Worm (Caenorhabditis elegans) whole organism, young adult: ENCODE measurements around the gene B0507.6.
"Not testable (repeated sequence)": the region's sequence is repeated elsewhere in the genome, so short reads cannot be mapped to it uniquely, and the experiment has no call there.

ENCODE experiments used
- B0035.1 ChIP-seq: sonication (generic microtip); optimal IDR thresholded peaks from 2 replicates; lab custom pipeline; 2016; ENCODE audit warnings: missing genetic modification characterization, mild to moderate bottlenecking, missing compliant biosample characterization, missing genotype, missing genetic modification reagents
- C06A6.2 ChIP-seq: fragments of 200-800 bp; sonication (Bioruptor generic); conservative IDR thresholded peaks from 2 replicates; pipeline ENCODE4 v1.3.6; 2022; ENCODE audit warnings: missing genetic modification characterization, missing compliant biosample characterization
- C17E4.6 ChIP-seq: fragments of 200-800 bp; sonication (Bioruptor generic); IDR thresholded peaks from 2 replicates; pipeline ENCODE4 v1.3.6; 2022; ENCODE audit warnings: missing genetic modification reagents, missing genetic modification characterization, missing compliant biosample characterization
- D2030.7 ChIP-seq: fragments of 200-800 bp; sonication (Bioruptor generic); IDR thresholded peaks from 2 replicates; pipeline ENCODE4 v1.3.6; 2022; ENCODE audit warnings: missing genetic modification reagents, missing genetic modification characterization, missing compliant biosample characterization
- F22D6.2 ChIP-seq: sonication (generic microtip); optimal IDR thresholded peaks from 2 replicates; lab custom pipeline; 2016; ENCODE audit warnings: mild to moderate bottlenecking, missing genetic modification characterization, missing compliant biosample characterization
- F37B4.10 ChIP-seq: fragments of 200-800 bp; sonication (Bioruptor generic); IDR thresholded peaks from 2 replicates; pipeline ENCODE4 v1.3.6; 2022; ENCODE audit warnings: missing genetic modification characterization, missing compliant biosample characterization
- F39B2.1 ChIP-seq: fragments of 200-800 bp; sonication (Bioruptor generic); IDR thresholded peaks from 2 replicates; pipeline ENCODE4 v1.3.6; 2022; ENCODE audit warnings: missing genetic modification reagents, missing genetic modification characterization, missing compliant biosample characterization
- F49E8.2 ChIP-seq: sonication (generic microtip); optimal IDR thresholded peaks from 3 replicates; lab custom pipeline; 2017; ENCODE audit warnings: missing genetic modification characterization, mild to moderate bottlenecking, missing compliant biosample characterization, antibody characterized with exemption, moderate library complexity; ENCODE audit not compliant: insufficient read depth
- F57C9.4 ChIP-seq: sonication (generic microtip); optimal IDR thresholded peaks from 2 replicates; lab custom pipeline; 2017; ENCODE audit warnings: mild to moderate bottlenecking, missing genetic modification characterization, missing compliant biosample characterization
- Y53G8AR.9 ChIP-seq: fragments of 200-800 bp; sonication (Bioruptor generic); conservative IDR thresholded peaks from 2 replicates; pipeline ENCODE4 v1.3.6; 2022; ENCODE audit warnings: missing genetic modification reagents, missing genetic modification characterization, missing compliant biosample characterization
- Y67H2A.10 ChIP-seq: fragments of 200-800 bp; sonication (Bioruptor generic); conservative IDR thresholded peaks from 2 replicates; pipeline ENCODE4 v1.3.6; 2022; ENCODE audit warnings: missing genetic modification reagents, missing genetic modification characterization, missing compliant biosample characterization
- Y79H2A.3 ChIP-seq: fragments of 200-800 bp; sonication (Bioruptor generic); conservative IDR thresholded peaks from 2 replicates; pipeline ENCODE4 v1.3.6; 2022; ENCODE audit warnings: missing genetic modification reagents, missing genetic modification characterization, missing compliant biosample characterization
- aptf-3 ChIP-seq: fragments of 200-800 bp; sonication (Bioruptor generic); IDR thresholded peaks from 2 replicates; pipeline ENCODE4 v1.3.6; 2022; ENCODE audit warnings: missing genetic modification characterization, missing compliant biosample characterization
- attf-6 ChIP-seq: fragments of 200-800 bp; sonication (Bioruptor generic); IDR thresholded peaks from 2 replicates; pipeline ENCODE4 v1.3.6; 2022; ENCODE audit warnings: missing genetic modification reagents, missing genetic modification characterization, missing compliant biosample characterization
- cebp-1 ChIP-seq, 2 experiments: fragments of 200-800 bp in 1 of 2; sonication (Bioruptor generic) in 1 of 2; sonication (generic microtip) in 1 of 2; IDR thresholded peaks in 1 of 2; optimal IDR thresholded peaks in 1 of 2; 2 replicates each; pipeline versions ENCODE4 v1.3.6 to Lab custom; 2017 to 2022; ENCODE audit warnings: missing compliant biosample characterization in 2 of 2, missing genetic modification characterization in 2 of 2, mild to moderate bottlenecking in 1 of 2, missing genetic modification reagents in 1 of 2, moderate library complexity in 1 of 2
- ceh-40 ChIP-seq: fragments of 200-800 bp; sonication (Bioruptor generic); IDR thresholded peaks from 2 replicates; pipeline ENCODE4 v1.3.6; 2022; ENCODE audit warnings: missing genetic modification characterization, missing compliant biosample characterization
- chd-7 ChIP-seq: sonication (generic microtip); optimal IDR thresholded peaks from 2 replicates; lab custom pipeline; 2016; ENCODE audit warnings: mild to moderate bottlenecking, missing genetic modification characterization, moderate library complexity, missing compliant biosample characterization
- dpl-1 ChIP-seq: fragments of 150-350 bp; optimal IDR thresholded peaks from 2 replicates; lab custom pipeline; 2014; ENCODE audit warnings: missing biosample characterization, missing genetic modification reagents, missing genetic modification characterization
- egl-18 ChIP-seq: fragments of 200-800 bp; sonication (Bioruptor generic); IDR thresholded peaks from 2 replicates; pipeline ENCODE4 v1.3.6; 2022; ENCODE audit warnings: missing genetic modification reagents, missing genetic modification characterization, missing compliant biosample characterization
- ekl-4 ChIP-seq: fragments of 200-800 bp; sonication (Bioruptor generic); IDR thresholded peaks from 2 replicates; pipeline ENCODE4 v1.3.6; 2022; ENCODE audit warnings: missing genetic modification reagents, missing genetic modification characterization, missing compliant biosample characterization
- ets-4 ChIP-seq: fragments of 200-800 bp; sonication (Bioruptor generic); optimal IDR thresholded peaks from 2 replicates; lab custom pipeline; 2018; ENCODE audit warnings: mild to moderate bottlenecking, missing genetic modification characterization, missing compliant biosample characterization
- fkh-3 ChIP-seq: sonication (generic microtip); optimal IDR thresholded peaks from 2 replicates; lab custom pipeline; 2016; ENCODE audit warnings: mild to moderate bottlenecking, missing genetic modification characterization, missing compliant biosample characterization
- lag-1 ChIP-seq: fragments of 200-800 bp; sonication (Bioruptor generic); IDR thresholded peaks from 2 replicates; pipeline ENCODE4 v1.3.6; 2022; ENCODE audit warnings: missing genetic modification reagents, missing genetic modification characterization, missing compliant biosample characterization
- lin-40 ChIP-seq: sonication (generic microtip); optimal IDR thresholded peaks from 2 replicates; lab custom pipeline; 2016; ENCODE audit warnings: missing genetic modification characterization, mild to moderate bottlenecking, missing compliant biosample characterization, missing genotype, missing genetic modification reagents
- lsl-1 ChIP-seq: fragments of 200-800 bp; sonication (Bioruptor generic); optimal IDR thresholded peaks from 2 replicates; lab custom pipeline; 2018; ENCODE audit warnings: mild to moderate bottlenecking, missing genetic modification characterization, moderate library complexity, missing compliant biosample characterization
- lsy-27 ChIP-seq: sonication (generic microtip); optimal IDR thresholded peaks from 2 replicates; lab custom pipeline; 2017; ENCODE audit warnings: missing genetic modification characterization, mild to moderate bottlenecking, missing compliant biosample characterization, antibody characterized with exemption, missing genotype, borderline replicate concordance; ENCODE audit not compliant: insufficient read depth
- madf-6 ChIP-seq: fragments of 200-800 bp; sonication (Bioruptor generic); IDR thresholded peaks from 2 replicates; pipeline ENCODE4 v1.3.6; 2022; ENCODE audit warnings: missing genetic modification reagents, missing genetic modification characterization, missing compliant biosample characterization
- mes-4 ChIP-seq: sonication (generic microtip); optimal IDR thresholded peaks from 2 replicates; lab custom pipeline; 2016; ENCODE audit warnings: missing genotype, missing genetic modification characterization, missing compliant biosample characterization
- nfya-2 ChIP-seq: fragments of 200-800 bp; sonication (Bioruptor generic); IDR thresholded peaks from 2 replicates; pipeline ENCODE4 v1.3.6; 2022; ENCODE audit warnings: missing genetic modification reagents, missing genetic modification characterization, missing compliant biosample characterization
- pbrm-1 ChIP-seq: fragments of 200-800 bp; sonication (Bioruptor generic); IDR thresholded peaks from 2 replicates; pipeline ENCODE4 v1.3.6; 2022; ENCODE audit warnings: missing genetic modification reagents, missing genetic modification characterization, missing compliant biosample characterization
- rcor-1 ChIP-seq: fragments of 200-800 bp; sonication (Bioruptor generic); IDR thresholded peaks from 2 replicates; pipeline ENCODE4 v1.3.6; 2022; ENCODE audit warnings: missing genetic modification reagents, missing genetic modification characterization, missing compliant biosample characterization
- rec-8 ChIP-seq, 2 experiments: sonication (generic microtip); optimal IDR thresholded peaks; 2 replicates each; lab custom pipeline; 2016; ENCODE audit warnings: mild to moderate bottlenecking in 2 of 2, missing genetic modification characterization in 2 of 2, missing genetic modification reagents in 2 of 2, missing genotype in 2 of 2, missing biosample characterization in 1 of 2, missing compliant biosample characterization in 1 of 2, moderate library complexity in 1 of 2
- snpc-1.1 ChIP-seq: sonication (generic microtip); optimal IDR thresholded peaks from 2 replicates; lab custom pipeline; 2017; ENCODE audit warnings: missing genetic modification characterization, mild to moderate bottlenecking, missing compliant biosample characterization, antibody characterized with exemption, moderate library complexity, missing genotype, missing genetic modification reagents; ENCODE audit not compliant: insufficient read depth
- snpc-1.3 ChIP-seq: sonication (generic microtip); optimal IDR thresholded peaks from 2 replicates; lab custom pipeline; 2017; ENCODE audit warnings: missing genetic modification characterization, mild to moderate bottlenecking, missing compliant biosample characterization, antibody characterized with exemption, moderate library complexity, missing genotype, missing genetic modification reagents; ENCODE audit not compliant: insufficient read depth
- snpc-3.4 ChIP-seq: sonication (generic microtip); optimal IDR thresholded peaks from 2 replicates; lab custom pipeline; 2017; ENCODE audit warnings: missing genetic modification characterization, mild to moderate bottlenecking, missing compliant biosample characterization, antibody characterized with exemption, moderate library complexity, missing genotype, missing genetic modification reagents
- somi-1 ChIP-seq: fragments of 200-800 bp; sonication (Bioruptor generic); optimal IDR thresholded peaks from 2 replicates; lab custom pipeline; 2018; ENCODE audit warnings: mild to moderate bottlenecking, missing genetic modification characterization, missing compliant biosample characterization
- sptf-2 ChIP-seq: fragments of 200-800 bp; sonication (Bioruptor generic); optimal IDR thresholded peaks from 2 replicates; lab custom pipeline; 2018; ENCODE audit warnings: mild to moderate bottlenecking, missing genetic modification characterization, missing compliant biosample characterization
- xnd-1 ChIP-seq: sonication (generic microtip); optimal IDR thresholded peaks from 2 replicates; lab custom pipeline; 2016; ENCODE audit warnings: missing genotype, missing genetic modification reagents, missing genetic modification characterization, missing compliant biosample characterization
- ztf-25 ChIP-seq: fragments of 200-800 bp; sonication (Bioruptor generic); IDR thresholded peaks from 2 replicates; pipeline ENCODE4 v1.3.6; 2022; ENCODE audit warnings: missing genetic modification reagents, missing genetic modification characterization, missing compliant biosample characterization

B0507.6 gene

DNA sequence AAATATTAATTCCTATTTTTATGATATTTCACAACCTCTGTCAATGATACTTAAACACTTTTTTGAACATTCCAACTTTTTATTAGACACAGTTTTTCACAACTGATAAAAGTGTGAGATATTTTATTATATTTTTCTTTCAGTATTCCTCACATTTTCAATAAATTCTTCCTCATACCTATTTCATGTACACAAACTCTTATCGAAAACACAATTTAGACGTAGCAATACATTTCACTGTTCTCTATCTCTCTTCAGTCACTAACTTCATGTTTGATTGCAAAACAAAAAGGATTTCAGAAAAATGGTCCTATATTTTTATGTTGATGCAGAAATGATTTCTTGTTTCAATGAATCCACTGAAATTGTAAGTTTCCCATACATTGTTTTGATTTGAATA lies at the start of gene B0507.6:
Gene B0507.6, plus strand, starts transcription at position 301 of the 400 bp plus-strand sequence.
- TF ChIP-seq nfya-2 (GFP tag; lab: Robert Waterston, UW) (no peak), chd-7 (tag; lab: Kevin White, UChicago) (no peak), mes-4 (tag; lab: Kevin White, UChicago) (no peak), xnd-1 (tag; lab: Kevin White, UChicago) (no peak), ekl-4 (GFP tag; lab: Robert Waterston, UW) (no peak), sptf-2 (no peak), F39B2.1 (GFP tag; lab: Robert Waterston, UW) (no peak), Y79H2A.3 (GFP tag; lab: Robert Waterston, UW) (no peak), C06A6.2 (no peak), Y53G8AR.9 (GFP tag; lab: Robert Waterston, UW) (no peak), F57C9.4 (tag; lab: Kevin White, UChicago) (no peak), somi-1 (no peak), C17E4.6 (GFP tag; lab: Robert Waterston, UW) (no peak), snpc-1.3 (tag; lab: Kevin White, UChicago) (no peak)
- TF ChIP-seq, all 124 proteins: peak for 0

DNA sequence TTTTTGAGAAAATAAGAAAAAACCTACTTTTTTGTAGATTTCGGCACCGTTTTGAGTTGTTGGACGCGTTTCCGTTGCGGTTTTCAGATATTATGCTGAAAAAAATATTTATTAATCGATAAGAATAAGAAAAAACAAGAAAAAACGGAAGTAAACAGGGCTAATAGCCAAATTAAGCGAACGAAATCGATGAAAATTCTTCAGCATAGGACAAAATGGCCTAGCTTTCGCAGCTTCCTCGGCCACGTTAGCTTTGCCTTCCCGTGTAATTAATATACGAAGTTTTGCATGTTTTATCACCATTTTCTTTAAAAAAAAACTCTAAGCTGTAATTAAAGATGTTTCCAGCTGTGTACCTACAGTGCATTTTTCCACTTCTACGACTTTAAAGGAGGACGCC lies 49.7 kb upstream of the B0507.6 start, which contains the start of gene ZC190.10:
Gene ZC190.10, minus strand, starts transcription at position 101 of the 400 bp plus-strand sequence.
- TF ChIP-seq rcor-1 (GFP tag; lab: Robert Waterston, UW); Y67H2A.10; C06A6.2: not testable (repeated sequence)

DNA sequence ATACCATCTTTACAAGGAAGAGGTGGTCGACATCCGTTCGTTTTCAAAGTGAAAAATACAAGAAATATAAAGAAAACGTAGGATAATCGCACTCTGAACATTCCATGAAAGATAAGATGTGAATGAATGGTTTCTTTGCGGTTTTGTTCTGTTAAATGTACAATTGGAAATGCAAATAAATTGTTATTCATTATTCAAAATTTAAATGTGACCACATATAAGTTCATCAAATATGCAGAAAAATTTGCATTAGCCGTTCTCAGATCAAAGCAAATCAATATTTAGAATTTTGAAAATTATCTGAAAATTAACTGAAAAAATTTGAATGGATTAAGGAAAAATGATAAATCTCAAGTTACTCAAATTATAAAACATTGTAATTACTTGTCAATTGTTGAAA lies 34.0 kb upstream of the B0507.6 start, which contains the start of gene ZC178.2:
Gene ZC178.2, minus strand, starts transcription at position 101 of the 400 bp plus-strand sequence.
- TF ChIP-seq F57C9.4 (tag; lab: Kevin White, UChicago) (no peak), D2030.7 (GFP tag; lab: Robert Waterston, UW) (no peak), aptf-3 (GFP tag; lab: Robert Waterston, UW) (no peak), snpc-1.1 (tag; lab: Kevin White, UChicago) (no peak), egl-18 (GFP tag; lab: Robert Waterston, UW) (no peak), cebp-1 (GFP tag; IDR thresholded peaks at IDR 0.05; lab: Robert Waterston, UW) (no peak), cebp-1 (tag; optimal IDR thresholded peaks at IDR 0.05; lab: Kevin White, UChicago) (no peak), C06A6.2 (no peak), lag-1 (GFP tag; lab: Robert Waterston, UW) (no peak), F49E8.2 (tag; lab: Kevin White, UChicago) (no peak), F22D6.2 (no peak), rcor-1 (GFP tag; lab: Robert Waterston, UW) (no peak), lsy-27 (tag; lab: Kevin White, UChicago) (no peak), F37B4.10 (GFP tag; lab: Robert Waterston, UW) (no peak), pbrm-1 (GFP tag; lab: Robert Waterston, UW) (no peak), snpc-3.4 (tag; lab: Kevin White, UChicago) (no peak), snpc-1.3 (tag; lab: Kevin White, UChicago) (no peak), lin-40 (tag; lab: Kevin White, UChicago) (no peak), fkh-3 (tag; lab: Kevin White, UChicago) (no peak), lsl-1 (GFP tag; lab: Kevin White, UChicago) (no peak)

DNA sequence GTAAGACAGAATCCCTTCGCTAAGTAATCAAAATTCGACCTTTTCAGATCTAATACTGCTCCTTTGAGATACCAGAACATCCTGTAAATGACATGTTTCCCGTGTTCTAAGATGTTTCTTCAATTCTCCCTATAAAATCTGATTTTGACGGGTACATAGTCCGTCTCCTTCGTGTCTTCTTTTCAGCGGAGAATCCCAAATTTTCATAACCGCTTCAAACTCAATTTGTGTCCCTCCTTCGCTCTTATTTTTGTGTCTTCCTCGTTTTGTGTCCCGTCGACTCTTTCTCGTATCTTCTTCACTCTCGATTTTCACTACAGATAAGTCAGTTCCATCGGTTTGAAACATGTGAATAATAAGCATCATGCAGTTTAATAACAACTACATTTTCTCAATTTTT lies 29.8 kb upstream of the B0507.6 start, which contains the start of gene glr-5:
Gene glr-5, plus strand, starts transcription at position 321 of the 400 bp plus-strand sequence.
- no peak for TF ChIP-seq xnd-1 (tag; lab: Kevin White, UChicago)
- no peak for TF ChIP-seq madf-6
- TF ChIP-seq dpl-1 (GFP tag; lab: Kevin White, UChicago) = no peak
- TF ChIP-seq attf-6 = no peak
- TF ChIP-seq B0035.1 (tag; lab: Kevin White, UChicago) = no peak
- no peak for TF ChIP-seq C17E4.6 (GFP tag; lab: Robert Waterston, UW)
- TF ChIP-seq sptf-2 = no peak
- no peak for TF ChIP-seq ets-4
- no peak for TF ChIP-seq ztf-25 (GFP tag; lab: Robert Waterston, UW)
- no peak for TF ChIP-seq rec-8 (tag; optimal IDR thresholded peaks at IDR 0.05; lab: Kevin White, UChicago)
- TF ChIP-seq ceh-40 = no peak
